Worm (Caenorhabditis elegans) whole organism, mixed stage, embryonic: ENCODE results near the gene pbs-6.

Source experiments
- tbx-8 ChIP-seq: fragments of 200-800 bp; sonication (Bioruptor generic); optimal IDR thresholded peaks from 2 replicates; lab custom pipeline; 2018; ENCODE audit warnings: mild to moderate bottlenecking, missing genetic modification characterization, moderate library complexity, missing compliant biosample characterization
- unc-62 ChIP-seq: fragments of 150-350 bp; optimal IDR thresholded peaks from 2 replicates; lab custom pipeline; 2014; ENCODE audit warnings: missing biosample characterization, missing genetic modification reagents, missing genetic modification characterization

- no peak for TF ChIP-seq unc-62 (GFP tag; lab: Kevin White, UChicago)
- TF ChIP-seq tbx-8 (GFP tag; lab: Kevin White, UChicago), result no peak
Measured at ce11 chrIII:8228916-8229315, 15.0 kb downstream of the pbs-6 start.
